Worm (Caenorhabditis elegans): ENCODE results near the gene T24A6.17.

ce11 chrV:3610709-3611108, 46.5 kb upstream of the T24A6.17 start:
- TF ChIP-seq set-16 (GFP tag; IDR thresholded peaks at IDR 0.05), result no peak
- no peak for TF ChIP-seq cey-2 (tag; optimal IDR thresholded peaks at IDR 0.05; ENCODE audit: borderline replicate concordance, insufficient read depth)
- no peak for TF ChIP-seq ceh-62 (tag; optimal IDR thresholded peaks at IDR 0.05)
- no peak for TF ChIP-seq lin-13 (GFP tag; optimal IDR thresholded peaks at IDR 0.05)
- TF ChIP-seq ztf-11 (tag; optimal IDR thresholded peaks at IDR 0.05), result no peak
- TF ChIP-seq Y75B8A.6 (GFP tag; IDR thresholded peaks at IDR 0.05), result no peak
- TF ChIP-seq pqm-1 (tag; optimal IDR thresholded peaks at IDR 0.05), result no peak
- TF ChIP-seq nhr-25 (tag; optimal IDR thresholded peaks at IDR 0.05; ENCODE audit: borderline replicate concordance, insufficient read depth), result no peak
- TF ChIP-seq nhr-11 (tag; optimal IDR thresholded peaks at IDR 0.05), result no peak
- TF ChIP-seq lin-29 (GFP tag; IDR thresholded peaks at IDR 0.05), result no peak
- TF ChIP-seq gei-8 (GFP tag; optimal IDR thresholded peaks at IDR 0.05), result no peak
- TF ChIP-seq nhr-42 (GFP tag; IDR thresholded peaks at IDR 0.05), result no peak
- TF ChIP-seq lin-39 (tag; optimal IDR thresholded peaks at IDR 0.05), result no peak
